Fruit fly (Drosophila melanogaster) whole organism, embryonic: ENCODE measurements around the gene CG31233.
A peak's percentile ranks its signal among the peaks of the same experiment; 100 is the strongest.

Experiments used
- Atf3 ChIP-seq: fragments of 200-800 bp; sonication (Bioruptor generic); optimal IDR thresholded peaks from 3 replicates; lab custom pipeline; 2016; ENCODE audit warnings: missing biosample characterization, missing genetic modification characterization
- CG10147 ChIP-seq: fragments of 200-800 bp; sonication (Bioruptor generic); optimal IDR thresholded peaks from 2 replicates; lab custom pipeline; 2019; ENCODE audit warnings: missing biosample characterization, mild to moderate bottlenecking, missing genetic modification characterization, moderate library complexity
- CG1024 ChIP-seq: fragments of 200-800 bp; sonication (Bioruptor generic); IDR thresholded peaks from 2 replicates; pipeline ENCODE4 v1.3.6; 2022; ENCODE audit warnings: missing biosample characterization, missing genetic modification characterization
- CG10462 ChIP-seq: fragments of 200-800 bp; sonication (Bioruptor generic); optimal IDR thresholded peaks from 2 replicates; lab custom pipeline; 2016; ENCODE audit warnings: missing biosample characterization, missing genetic modification characterization
- CG10979 ChIP-seq: fragments of 200-800 bp; sonication (Bioruptor generic); optimal IDR thresholded peaks from 2 replicates; lab custom pipeline; 2018; ENCODE audit warnings: missing biosample characterization, mild to moderate bottlenecking, missing genetic modification characterization, moderate library complexity
- CG11723 ChIP-seq: fragments of 200-800 bp; sonication (Bioruptor generic); optimal IDR thresholded peaks from 2 replicates; lab custom pipeline; 2017; ENCODE audit warnings: missing biosample characterization, mild to moderate bottlenecking, missing genetic modification characterization
- CG12391 ChIP-seq: fragments of 200-800 bp; sonication (Bioruptor generic); optimal IDR thresholded peaks from 3 replicates; lab custom pipeline; 2018; ENCODE audit warnings: missing biosample characterization, mild to moderate bottlenecking, missing genetic modification characterization, moderate library complexity
- CG13287 ChIP-seq: fragments of 200-800 bp; sonication (Bioruptor generic); IDR thresholded peaks from 2 replicates; pipeline ENCODE4 v1.3.6; 2022; ENCODE audit warnings: missing biosample characterization, missing genetic modification characterization; ENCODE audit not compliant: partially characterized antibody
- CG14014 ChIP-seq: fragments of 200-800 bp; sonication (Bioruptor generic); IDR thresholded peaks from 2 replicates; pipeline ENCODE4 v1.3.6; 2022; ENCODE audit warnings: missing biosample characterization, missing genetic modification characterization
- CG16813 ChIP-seq: fragments of 200-800 bp; sonication (Bioruptor generic); IDR thresholded peaks from 3 replicates; pipeline ENCODE4 v1.3.6; 2022; ENCODE audit warnings: missing biosample characterization, missing genetic modification characterization; ENCODE audit not compliant: partially characterized antibody
- CG17186 ChIP-seq: fragments of 200-800 bp; sonication (Bioruptor generic); optimal IDR thresholded peaks from 3 replicates; lab custom pipeline; 2017; ENCODE audit warnings: missing biosample characterization, missing genetic modification reagents, missing genetic modification characterization
- CG17829 ChIP-seq: fragments of 200-800 bp; optimal IDR thresholded peaks from 2 replicates; lab custom pipeline; 2019; ENCODE audit warnings: missing biosample characterization, mild to moderate bottlenecking, missing genetic modification characterization, moderate library complexity
- CG17912 ChIP-seq: fragments of 200-800 bp; sonication (Bioruptor generic); optimal IDR thresholded peaks from 2 replicates; lab custom pipeline; 2018; ENCODE audit warnings: missing biosample characterization, mild to moderate bottlenecking, missing genetic modification characterization
- CG31224 ChIP-seq: fragments of 200-800 bp; sonication (Bioruptor generic); IDR thresholded peaks from 2 replicates; pipeline ENCODE4 v1.3.6; 2022; ENCODE audit warnings: missing biosample characterization, missing genetic modification characterization
- CG42726 ChIP-seq: fragments of 200-800 bp; sonication (Bioruptor generic); IDR thresholded peaks from 2 replicates; pipeline ENCODE4 v1.3.6; 2022; ENCODE audit warnings: missing biosample characterization, missing genetic modification characterization; ENCODE audit not compliant: partially characterized antibody
- CG4707 ChIP-seq: fragments of 200-800 bp; sonication (Bioruptor generic); optimal IDR thresholded peaks from 2 replicates; lab custom pipeline; 2018; ENCODE audit warnings: missing biosample characterization, mild to moderate bottlenecking, missing genetic modification characterization, moderate library complexity
- CG9797 ChIP-seq: fragments of 200-800 bp; sonication (Bioruptor generic); optimal IDR thresholded peaks from 3 replicates; lab custom pipeline; 2018; ENCODE audit warnings: missing biosample characterization, mild to moderate bottlenecking, missing genetic modification characterization
- CHES-1-like ChIP-seq: fragments of 200-800 bp; sonication (Bioruptor generic); optimal IDR thresholded peaks from 2 replicates; lab custom pipeline; 2016; ENCODE audit warnings: missing biosample characterization, missing genetic modification characterization
- E2f2 ChIP-seq: fragments of 200-800 bp; sonication (Bioruptor generic); IDR thresholded peaks from 2 replicates; pipeline ENCODE4 v1.3.6; 2022; ENCODE audit warnings: missing biosample characterization, missing genetic modification characterization
- Fer1 ChIP-seq: fragments of 200-800 bp; sonication (Bioruptor generic); optimal IDR thresholded peaks from 2 replicates; lab custom pipeline; 2017; ENCODE audit warnings: missing biosample characterization, mild to moderate bottlenecking, missing genetic modification characterization
- Hmr ChIP-seq: fragments of 200-800 bp; sonication (Bioruptor generic); optimal IDR thresholded peaks from 3 replicates; lab custom pipeline; 2017; ENCODE audit warnings: mild to moderate bottlenecking, missing biosample characterization, missing genetic modification reagents, missing genetic modification characterization
- Hr3 ChIP-seq: fragments of 200-800 bp; sonication (Bioruptor generic); optimal IDR thresholded peaks from 3 replicates; lab custom pipeline; 2016; ENCODE audit warnings: missing biosample characterization, missing genetic modification characterization
- Kr ChIP-seq: fragments of 200-800 bp; sonication (Bioruptor generic); optimal IDR thresholded peaks from 2 replicates; lab custom pipeline; 2017; ENCODE audit warnings: missing biosample characterization, mild to moderate bottlenecking, missing genetic modification characterization
- MESR4 ChIP-seq: fragments of 200-800 bp; sonication (Bioruptor generic); optimal IDR thresholded peaks from 2 replicates; lab custom pipeline; 2018; ENCODE audit warnings: missing biosample characterization, mild to moderate bottlenecking, missing genetic modification characterization, moderate library complexity
- Myb ChIP-seq: fragments of 200-800 bp; sonication (Bioruptor generic); optimal IDR thresholded peaks from 2 replicates; lab custom pipeline; 2016; ENCODE audit warnings: missing biosample characterization, missing genetic modification characterization
- NFAT ChIP-seq: fragments of 200-800 bp; sonication (Bioruptor generic); IDR thresholded peaks from 2 replicates; pipeline ENCODE4 v1.3.6; 2022; ENCODE audit warnings: missing biosample characterization, missing genetic modification characterization
- Nf-YA ChIP-seq: fragments of 200-800 bp; sonication (Bioruptor generic); IDR thresholded peaks from 2 replicates; pipeline ENCODE4 v1.3.6; 2022; ENCODE audit warnings: missing biosample characterization, missing genetic modification characterization
- PHDP ChIP-seq: fragments of 200-800 bp; sonication (Bioruptor generic); optimal IDR thresholded peaks from 3 replicates; lab custom pipeline; 2018; ENCODE audit warnings: missing biosample characterization, mild to moderate bottlenecking, missing genetic modification characterization, moderate library complexity
- Stat92E ChIP-seq, 3 experiments: fragments of >200 bp in 2 of 3; fragments of 200-800 bp in 1 of 3; sonication (Bioruptor generic) in 1 of 3; optimal IDR thresholded peaks; 2 replicates each; lab custom pipeline; 2017 to 2019; ENCODE audit warnings: missing biosample characterization in 3 of 3, missing genetic modification characterization in 3 of 3, mild to moderate bottlenecking in 1 of 3, moderate library complexity in 1 of 3
- ab ChIP-seq: fragments of 200-800 bp; sonication (Bioruptor generic); optimal IDR thresholded peaks from 2 replicates; lab custom pipeline; 2016; ENCODE audit warnings: missing biosample characterization, missing genetic modification characterization
- caup ChIP-seq: fragments of 200-800 bp; sonication (Bioruptor generic); optimal IDR thresholded peaks from 3 replicates; lab custom pipeline; 2017; ENCODE audit warnings: missing biosample characterization, mild to moderate bottlenecking, missing genetic modification characterization, moderate library complexity; ENCODE audit not compliant: severe bottlenecking
- crp ChIP-seq, 2 experiments: fragments of 200-800 bp; sonication (Bioruptor generic); optimal IDR thresholded peaks; 2 replicates in 1 of 2; 3 replicates in 1 of 2; lab custom pipeline; 2017; ENCODE audit warnings: missing biosample characterization in 2 of 2, missing genetic modification characterization in 2 of 2, mild to moderate bottlenecking in 1 of 2, moderate library complexity in 1 of 2
- cwo ChIP-seq: fragments of 200-800 bp; sonication (Bioruptor generic); optimal IDR thresholded peaks from 3 replicates; lab custom pipeline; 2017; ENCODE audit warnings: missing biosample characterization, missing genetic modification characterization, mild to moderate bottlenecking, moderate library complexity, missing genetic modification reagents
- dpn ChIP-seq, 2 experiments: fragments of 200-800 bp; sonication (Bioruptor generic); optimal IDR thresholded peaks; 3 replicates each; lab custom pipeline; 2016; ENCODE audit warnings: missing biosample characterization in 2 of 2, missing genetic modification characterization in 2 of 2
- fd102C ChIP-seq: fragments of 200-800 bp; sonication (Bioruptor generic); optimal IDR thresholded peaks from 2 replicates; lab custom pipeline; 2018; ENCODE audit warnings: missing biosample characterization, mild to moderate bottlenecking, missing genetic modification characterization, moderate library complexity
- fu2 ChIP-seq: fragments of 200-800 bp; sonication (Bioruptor generic); optimal IDR thresholded peaks from 2 replicates; lab custom pipeline; 2016; ENCODE audit warnings: missing biosample characterization, missing genetic modification characterization
- gfzf ChIP-seq: fragments of 200-800 bp; sonication (Bioruptor generic); optimal IDR thresholded peaks from 2 replicates; lab custom pipeline; 2016; ENCODE audit warnings: missing biosample characterization, mild to moderate bottlenecking, missing genetic modification characterization, moderate library complexity
- lola ChIP-seq, 3 experiments: fragments of >200 bp in 2 of 3; fragments of 200-800 bp in 1 of 3; sonication (Bioruptor generic) in 1 of 3; optimal IDR thresholded peaks; 2 replicates each; lab custom pipeline; 2017 to 2019; ENCODE audit warnings: missing biosample characterization in 3 of 3, missing genetic modification characterization in 3 of 3, mild to moderate bottlenecking in 1 of 3, moderate library complexity in 1 of 3
- nmo ChIP-seq: fragments of 200-800 bp; sonication (Bioruptor generic); optimal IDR thresholded peaks from 2 replicates; lab custom pipeline; 2018; ENCODE audit warnings: missing biosample characterization, mild to moderate bottlenecking, missing genetic modification characterization, moderate library complexity
- ranshi ChIP-seq: fragments of 200-800 bp; sonication (Bioruptor generic); IDR thresholded peaks from 2 replicates; pipeline ENCODE4 v1.3.6; 2022; ENCODE audit warnings: missing biosample characterization, missing genetic modification characterization
- ro ChIP-seq: fragments of 200-800 bp; sonication (Bioruptor generic); IDR thresholded peaks from 2 replicates; pipeline ENCODE4 v1.3.6; 2022; ENCODE audit warnings: missing biosample characterization, missing genetic modification characterization
- slp2 ChIP-seq: fragments of 200-800 bp; sonication (Bioruptor generic); optimal IDR thresholded peaks from 2 replicates; lab custom pipeline; 2016; ENCODE audit warnings: missing biosample characterization, missing genetic modification characterization
- so ChIP-seq: fragments of 200-800 bp; sonication (Bioruptor generic); IDR thresholded peaks from 3 replicates; pipeline ENCODE4 v1.3.6; 2022; ENCODE audit warnings: missing biosample characterization, missing genetic modification characterization
- sob ChIP-seq: fragments of 200-800 bp; sonication (Bioruptor generic); IDR thresholded peaks from 2 replicates; pipeline ENCODE4 v1.3.6; 2022; ENCODE audit warnings: missing biosample characterization, missing genetic modification characterization
- stwl ChIP-seq: fragments of 200-800 bp; sonication (Bioruptor generic); optimal IDR thresholded peaks from 3 replicates; lab custom pipeline; 2018; ENCODE audit warnings: missing biosample characterization, mild to moderate bottlenecking, missing genetic modification characterization, moderate library complexity
- sug ChIP-seq: fragments of 200-800 bp; optimal IDR thresholded peaks from 2 replicates; lab custom pipeline; 2019; ENCODE audit warnings: missing biosample characterization, mild to moderate bottlenecking, missing genetic modification characterization, moderate library complexity
- tll ChIP-seq, 2 experiments: fragments of 200-800 bp in 1 of 2; fragments of >200 bp in 1 of 2; sonication (Bioruptor generic) in 1 of 2; optimal IDR thresholded peaks; 2 replicates each; lab custom pipeline; 2017 to 2019; ENCODE audit warnings: missing biosample characterization in 2 of 2, missing genetic modification characterization in 2 of 2, mild to moderate bottlenecking in 1 of 2, moderate library complexity in 1 of 2
- trem ChIP-seq: fragments of 200-800 bp; optimal IDR thresholded peaks from 3 replicates; lab custom pipeline; 2019; ENCODE audit warnings: missing biosample characterization, mild to moderate bottlenecking, missing genetic modification characterization, moderate library complexity
- unc-4 ChIP-seq: fragments of 200-800 bp; sonication (Bioruptor generic); IDR thresholded peaks from 2 replicates; pipeline ENCODE4 v1.3.6; 2022; ENCODE audit warnings: missing biosample characterization, missing genetic modification characterization; ENCODE audit not compliant: partially characterized antibody
- vvl ChIP-seq: fragments of 200-800 bp; sonication (Bioruptor generic); IDR thresholded peaks from 2 replicates; pipeline ENCODE4 v1.3.6; 2022; ENCODE audit warnings: missing biosample characterization, missing genetic modification characterization

The CG31233 gene

dm6 chr3R:21777660-21778059, 28.0 kb downstream of the CG31233 start, which contains the start of gene Polr1H (continued):
- TF ChIP-seq crp (GFP tag; optimal IDR thresholded peaks at IDR 0.05; lab: Kevin White, UChicago), result no peak
- TF ChIP-seq trem, result peak; percentile 69
- TF ChIP-seq nmo (GFP tag; lab: Kevin White, UChicago), result peak; percentile 26
- TF ChIP-seq E2f2 (GFP tag; lab: Robert Waterston, UW), result peak; percentile 87
- no peak for TF ChIP-seq CG1024
- TF ChIP-seq CHES-1-like (GFP tag; lab: Kevin White, UChicago), result no peak
- TF ChIP-seq fu2 (GFP tag; lab: Kevin White, UChicago), result no peak
- TF ChIP-seq CG16813 (GFP tag; lab: Robert Waterston, UW), result no peak
- TF ChIP-seq CG10147 (GFP tag; lab: Kevin White, UChicago), result no peak
- peak; percentile 61 for TF ChIP-seq MESR4 (GFP tag; lab: Kevin White, UChicago)
- TF ChIP-seq Kr (GFP tag; lab: Kevin White, UChicago), result no peak
- no peak for TF ChIP-seq CG14014 (GFP tag; lab: Robert Waterston, UW)
- TF ChIP-seq ranshi (GFP tag; lab: Robert Waterston, UW), result no peak
- peak; percentile 29 for TF ChIP-seq Hmr (GFP tag; lab: Kevin White, UChicago)
- no peak for TF ChIP-seq CG12391 (tag; lab: Kevin White, UChicago)
- no peak for TF ChIP-seq CG42726
- TF ChIP-seq Atf3 (GFP tag; lab: Kevin White, UChicago), result no peak
- peak; percentile 41 for TF ChIP-seq Fer1 (GFP tag; lab: Kevin White, UChicago)
- TF ChIP-seq CG10462 (GFP tag; lab: Kevin White, UChicago), result no peak
- no peak for TF ChIP-seq fd102C
- no peak for TF ChIP-seq slp2 (GFP tag; lab: Kevin White, UChicago)
- no peak for TF ChIP-seq CG17186 (GFP tag; lab: Kevin White, UChicago)
- TF ChIP-seq Hr3 (GFP tag; lab: Kevin White, UChicago), result no peak
- TF ChIP-seq Nf-YA (GFP tag; lab: Robert Waterston, UW), result no peak
- TF ChIP-seq CG11723 (GFP tag; lab: Kevin White, UChicago), result no peak
- TF ChIP-seq unc-4 (GFP tag; lab: Robert Waterston, UW), result no peak
- no peak for TF ChIP-seq CG17829 (tag; lab: Kevin White, UChicago)
- TF ChIP-seq cwo (GFP tag; lab: Kevin White, UChicago), result peak; percentile 91
- peak; percentile 66 for TF ChIP-seq stwl (tag; lab: Kevin White, UChicago)
- no peak for TF ChIP-seq tll (GFP tag; optimal IDR thresholded peaks at IDR 0.05; lab: Kevin White, UChicago)
- peak; percentile 96 for TF ChIP-seq gfzf (GFP tag; lab: Kevin White, UChicago)
- TF ChIP-seq Myb, result peak; percentile 78
- peak; percentile 74 for TF ChIP-seq CG9797 (GFP tag; lab: Kevin White, UChicago)
- no peak for TF ChIP-seq dpn (GFP tag; optimal IDR thresholded peaks at IDR 0.05; lab: Kevin White, UChicago)
- no peak for TF ChIP-seq NFAT (GFP tag; lab: Robert Waterston, UW)
- TF ChIP-seq Stat92E (GFP tag; optimal IDR thresholded peaks at IDR 0.05; lab: Kevin White, UChicago), result peak in 1 of 3 experiments; percentile 62
- TF ChIP-seq CG13287 (GFP tag; lab: Robert Waterston, UW), result peak; percentile 59
- TF ChIP-seq vvl (GFP tag; lab: Robert Waterston, UW), result peak; percentile 36; the same call in 1 of the 2 replicates
- TF ChIP-seq sob, result no peak
- no peak for TF ChIP-seq lola (GFP tag; optimal IDR thresholded peaks at IDR 0.05; lab: Kevin White, UChicago)
- TF ChIP-seq CG17912 (GFP tag; lab: Kevin White, UChicago), result no peak
- TF ChIP-seq ro, result no peak
- no peak for TF ChIP-seq caup
- TF ChIP-seq CG4707 (GFP tag; lab: Kevin White, UChicago), result no peak
- no peak for TF ChIP-seq sug (tag; lab: Kevin White, UChicago)
- no peak for TF ChIP-seq so
- no peak for TF ChIP-seq PHDP (tag; lab: Kevin White, UChicago)
- TF ChIP-seq CG31224 (GFP tag; lab: Robert Waterston, UW), result no peak
- TF ChIP-seq CG10979 (tag; lab: Kevin White, UChicago), result no peak
- TF ChIP-seq ab (GFP tag; lab: Kevin White, UChicago), result no peak
